Worm (Caenorhabditis elegans): ENCODE data around the gene Y59E9AL.4.

DNA sequence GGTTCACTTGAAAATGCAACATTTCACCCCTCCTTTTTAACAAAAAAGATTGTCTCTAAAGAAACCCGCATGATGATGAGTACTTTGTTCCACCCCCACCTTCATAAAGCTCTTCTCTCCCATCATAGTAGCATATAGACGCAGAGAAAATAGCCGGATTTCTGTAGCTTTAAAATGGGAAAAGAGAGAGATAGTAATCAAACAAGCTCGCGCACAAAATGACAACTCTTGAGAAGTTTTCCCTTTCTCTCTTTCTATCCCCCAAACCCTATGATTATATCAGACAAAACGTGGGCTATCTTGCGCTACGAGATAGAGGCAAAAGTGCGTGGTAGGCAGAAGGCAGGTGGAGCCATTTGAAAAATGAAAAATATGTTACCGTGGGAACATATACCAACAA lies 12.4 kb downstream of the Y59E9AL.4 start:
- no peak for TF ChIP-seq him-1 (tag; optimal IDR thresholded peaks at IDR 0.05)
- TF ChIP-seq dao-5 (tag; optimal IDR thresholded peaks at IDR 0.05): no peak

Data from whole organism, L4/young adult.